Worm (Caenorhabditis elegans): ENCODE results near the gene C04A11.1.

ce11 chrX:13647305-13647704 is 13.0 kb upstream of the C04A11.1 start, which contains the start of gene C40C9.3:
- TF ChIP-seq tbx-2 (tag; optimal IDR thresholded peaks at IDR 0.05), result no peak
- no peak for TF ChIP-seq ceh-45 (GFP tag; IDR thresholded peaks at IDR 0.05)
- no peak for TF ChIP-seq ama-1 (optimal IDR thresholded peaks at IDR 0.05)
- no peak for TF ChIP-seq sdc-2 (tag; optimal IDR thresholded peaks at IDR 0.05)
- no peak for TF ChIP-seq pag-3 (tag; optimal IDR thresholded peaks at IDR 0.05; ENCODE audit: borderline replicate concordance)
- no peak for TF ChIP-seq unc-42 (tag; optimal IDR thresholded peaks at IDR 0.05)
- TF ChIP-seq fkh-10 (GFP tag; optimal IDR thresholded peaks at IDR 0.05), result no peak
- no peak for TF ChIP-seq nhr-11 (tag; optimal IDR thresholded peaks at IDR 0.05)
- TF ChIP-seq Y22D7AL.16 (tag; optimal IDR thresholded peaks at IDR 0.05), result no peak
- TF ChIP-seq ceh-31 (tag; optimal IDR thresholded peaks at IDR 0.05), result no peak
- no peak for TF ChIP-seq ztf-16 (tag; optimal IDR thresholded peaks at IDR 0.05)

Data from whole organism, late embryonic.